Worm (Caenorhabditis elegans) whole organism, mixed stage, embryonic: ENCODE measurements around the gene scc-1.

Experiments used
- bed-3 ChIP-seq: fragments of 200-800 bp; sonication (Bioruptor generic); optimal IDR thresholded peaks from 3 replicates; lab custom pipeline; 2018; ENCODE audit warnings: mild to moderate bottlenecking, missing genetic modification characterization, moderate library complexity, missing compliant biosample characterization
- blmp-1 ChIP-seq: fragments of 150-350 bp; optimal IDR thresholded peaks from 2 replicates; lab custom pipeline; 2014; ENCODE audit warnings: missing biosample characterization, missing genetic modification characterization
- ceh-39 ChIP-seq: fragments of 150-350 bp; optimal IDR thresholded peaks from 2 replicates; lab custom pipeline; 2014; ENCODE audit warnings: missing biosample characterization, missing genetic modification characterization
- ceh-43 ChIP-seq: fragments of 200-800 bp; sonication (Bioruptor generic); optimal IDR thresholded peaks from 2 replicates; lab custom pipeline; 2018; ENCODE audit warnings: mild to moderate bottlenecking, missing genetic modification characterization, moderate library complexity, missing compliant biosample characterization
- ceh-83 ChIP-seq: fragments of 200-800 bp; sonication (Bioruptor generic); optimal IDR thresholded peaks from 2 replicates; lab custom pipeline; 2018; ENCODE audit warnings: mild to moderate bottlenecking, missing genetic modification characterization, missing compliant biosample characterization
- ces-1 ChIP-seq: fragments of 150-350 bp; optimal IDR thresholded peaks from 2 replicates; lab custom pipeline; 2014; ENCODE audit warnings: missing biosample characterization, missing genetic modification reagents, missing genetic modification characterization
- cnd-1 ChIP-seq: fragments of 200-800 bp; sonication (Bioruptor generic); optimal IDR thresholded peaks from 2 replicates; lab custom pipeline; 2018; ENCODE audit warnings: mild to moderate bottlenecking, missing genetic modification characterization, missing compliant biosample characterization
- drap-1 ChIP-seq: fragments of 200-800 bp; sonication (Bioruptor generic); optimal IDR thresholded peaks from 3 replicates; lab custom pipeline; 2018; ENCODE audit warnings: mild to moderate bottlenecking, missing genetic modification characterization, missing compliant biosample characterization
- elt-1 ChIP-seq: sonication (generic microtip); optimal IDR thresholded peaks from 2 replicates; lab custom pipeline; 2017; ENCODE audit warnings: missing genetic modification characterization, mild to moderate bottlenecking, missing compliant biosample characterization, antibody characterized with exemption, moderate library complexity, borderline replicate concordance; ENCODE audit not compliant: insufficient read depth
- elt-3 ChIP-seq: fragments of 150-350 bp; optimal IDR thresholded peaks from 2 replicates; lab custom pipeline; 2014; ENCODE audit warnings: missing biosample characterization, missing genetic modification characterization
- flh-1 ChIP-seq: fragments of 200-800 bp; sonication (Bioruptor generic); optimal IDR thresholded peaks from 2 replicates; lab custom pipeline; 2018; ENCODE audit warnings: mild to moderate bottlenecking, missing genetic modification characterization, moderate library complexity, missing compliant biosample characterization
- ham-2 ChIP-seq: fragments of 200-800 bp; sonication (Bioruptor generic); optimal IDR thresholded peaks from 2 replicates; lab custom pipeline; 2018; ENCODE audit warnings: mild to moderate bottlenecking, missing genetic modification characterization, missing compliant biosample characterization
- lin-13 ChIP-seq: fragments of 150-350 bp; optimal IDR thresholded peaks from 2 replicates; lab custom pipeline; 2014; ENCODE audit warnings: missing biosample characterization, missing genetic modification characterization
- lin-32 ChIP-seq: fragments of 200-800 bp; sonication (Bioruptor generic); optimal IDR thresholded peaks from 2 replicates; lab custom pipeline; 2018; ENCODE audit warnings: mild to moderate bottlenecking, missing genetic modification characterization, missing compliant biosample characterization
- mab-5 ChIP-seq: fragments of 150-350 bp; optimal IDR thresholded peaks from 2 replicates; lab custom pipeline; 2014; ENCODE audit warnings: missing biosample characterization, missing genetic modification characterization
- mls-2 ChIP-seq: sonication (generic microtip); optimal IDR thresholded peaks from 2 replicates; lab custom pipeline; 2016; ENCODE audit warnings: mild to moderate bottlenecking, missing genetic modification characterization, moderate library complexity, missing compliant biosample characterization
- nhr-12 ChIP-seq: fragments of 150-350 bp; optimal IDR thresholded peaks from 2 replicates; lab custom pipeline; 2014; ENCODE audit warnings: missing biosample characterization, missing genetic modification characterization
- nhr-237 ChIP-seq: fragments of 150-350 bp; optimal IDR thresholded peaks from 2 replicates; lab custom pipeline; 2014; ENCODE audit warnings: missing biosample characterization, missing genetic modification characterization
- nhr-76 ChIP-seq: sonication (generic microtip); optimal IDR thresholded peaks from 2 replicates; lab custom pipeline; 2017; ENCODE audit warnings: missing biosample characterization, missing genetic modification characterization
- pha-4 ChIP-seq: fragments of 150-350 bp; optimal IDR thresholded peaks from 2 replicates; lab custom pipeline; 2018; ENCODE audit warnings: missing biosample characterization, missing genetic modification reagents, missing genetic modification characterization
- tbx-8 ChIP-seq: fragments of 200-800 bp; sonication (Bioruptor generic); optimal IDR thresholded peaks from 2 replicates; lab custom pipeline; 2018; ENCODE audit warnings: mild to moderate bottlenecking, missing genetic modification characterization, moderate library complexity, missing compliant biosample characterization
- unc-120 ChIP-seq: sonication (generic microtip); optimal IDR thresholded peaks from 2 replicates; lab custom pipeline; 2017; ENCODE audit warnings: missing genetic modification characterization, missing compliant biosample characterization; ENCODE audit not compliant: poor library complexity, severe bottlenecking
- unc-39 ChIP-seq: fragments of 150-350 bp; optimal IDR thresholded peaks from 2 replicates; lab custom pipeline; 2014; ENCODE audit warnings: missing biosample characterization, missing genetic modification characterization
- unc-62 ChIP-seq: fragments of 150-350 bp; optimal IDR thresholded peaks from 2 replicates; lab custom pipeline; 2014; ENCODE audit warnings: missing biosample characterization, missing genetic modification reagents, missing genetic modification characterization
- zip-8 ChIP-seq: fragments of 150-350 bp; optimal IDR thresholded peaks from 2 replicates; lab custom pipeline; 2014; ENCODE audit warnings: missing biosample characterization, missing genetic modification characterization

The scc-1 gene

DNA sequence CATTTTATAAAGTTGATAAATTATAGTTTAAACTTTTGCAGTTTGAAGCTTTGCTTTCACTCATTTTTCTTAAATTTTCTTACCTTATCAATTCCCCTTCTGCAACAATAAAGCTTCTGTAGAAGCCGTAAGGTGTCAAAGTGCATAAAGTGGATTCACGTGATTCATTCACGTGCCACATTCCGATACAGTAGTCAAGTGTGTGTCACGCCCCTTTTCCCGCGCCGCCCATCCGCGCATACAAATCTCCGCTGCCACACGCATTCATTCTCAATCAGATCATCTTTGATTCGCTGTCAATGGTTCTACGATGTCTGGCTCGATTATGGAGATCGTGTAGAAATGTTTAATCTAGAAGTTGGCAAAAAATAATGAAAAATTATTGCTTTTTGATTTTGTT is 48.5 kb downstream of the scc-1 start:
- TF ChIP-seq unc-62 (no peak), elt-3 (tag; lab: Kevin White, UChicago) (no peak), mls-2 (tag; lab: Kevin White, UChicago) (no peak), bed-3 (GFP tag; lab: Kevin White, UChicago) (no peak), pha-4 (tag; lab: Kevin White, UChicago) (no peak), nhr-76 (tag; lab: Kevin White, UChicago) (no peak), lin-32 (no peak)

DNA sequence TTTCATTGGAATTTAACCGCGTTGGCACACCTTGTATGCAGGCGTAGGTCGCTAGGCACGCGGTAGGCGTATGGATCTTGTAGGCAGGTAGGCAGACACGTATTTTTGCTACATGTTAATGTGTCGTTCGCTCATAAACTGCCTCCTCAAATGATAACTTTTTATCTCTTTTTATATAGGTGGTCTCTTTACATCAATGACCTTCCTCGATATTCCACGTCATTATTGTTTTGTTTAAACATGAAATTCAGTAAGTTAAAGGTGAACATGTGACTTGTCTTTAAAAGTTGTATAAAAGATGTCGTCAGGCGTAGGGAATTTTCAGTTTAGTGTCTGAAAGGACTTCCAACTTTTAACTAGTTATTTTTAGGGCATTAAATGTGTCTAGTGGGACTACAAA is 49.2 kb downstream of the scc-1 start:
- TF ChIP-seq unc-120 (no peak), ham-2 (GFP tag; lab: Kevin White, UChicago) (no peak), ceh-43 (GFP tag; lab: Kevin White, UChicago) (no peak), elt-3 (tag; lab: Kevin White, UChicago) (no peak), unc-62 (no peak), ceh-39 (tag; lab: Kevin White, UChicago) (no peak), blmp-1 (tag; lab: Kevin White, UChicago) (no peak)

- TF ChIP-seq elt-3 (tag; lab: Kevin White, UChicago): no peak
- no peak for TF ChIP-seq cnd-1 (tag; lab: Kevin White, UChicago)
- no peak for TF ChIP-seq mab-5 (tag; lab: Kevin White, UChicago)
- no peak for TF ChIP-seq ceh-83 (GFP tag; lab: Kevin White, UChicago)
- TF ChIP-seq elt-1: no peak
- no peak for TF ChIP-seq ces-1
- no peak for TF ChIP-seq zip-8
- no peak for TF ChIP-seq ceh-39 (tag; lab: Kevin White, UChicago)
- TF ChIP-seq bed-3 (GFP tag; lab: Kevin White, UChicago): no peak
- no peak for TF ChIP-seq flh-1 (GFP tag; lab: Kevin White, UChicago)
- TF ChIP-seq mls-2 (tag; lab: Kevin White, UChicago): no peak
- no peak for TF ChIP-seq nhr-237 (tag; lab: Kevin White, UChicago)
- no peak for TF ChIP-seq lin-13
- no peak for TF ChIP-seq ceh-43 (GFP tag; lab: Kevin White, UChicago)
- TF ChIP-seq unc-39: no peak
- no peak for TF ChIP-seq drap-1 (GFP tag; lab: Kevin White, UChicago)
Measured at ce11 chrII:4748374-4748773, 49.9 kb downstream of the scc-1 start.

DNA sequence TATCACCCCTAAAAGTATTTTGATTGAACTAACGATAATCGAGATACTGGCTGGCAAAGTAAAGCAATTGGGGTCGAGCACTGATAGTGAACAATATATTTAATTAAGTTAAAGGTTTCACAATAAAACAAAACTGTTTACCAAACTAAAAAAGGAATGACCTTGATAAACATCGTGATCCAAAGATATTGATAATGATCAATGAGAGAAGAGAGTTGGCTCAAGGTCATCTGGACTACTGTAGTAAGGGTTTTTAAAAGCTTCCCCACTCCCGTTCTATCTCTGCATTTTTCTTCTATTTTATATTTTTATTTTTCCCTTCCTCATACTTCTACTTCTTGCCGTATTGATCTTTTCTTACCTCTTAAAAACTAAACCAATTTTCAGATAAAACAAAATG is 51.1 kb downstream of the scc-1 start, which contains the start of gene F41C3.2:
Gene F41C3.2 (plus strand): TSS at position 388 of the 400 bp plus-strand sequence.
- TF ChIP-seq nhr-12 (tag; lab: Kevin White, UChicago): no peak
- TF ChIP-seq tbx-8 (GFP tag; lab: Kevin White, UChicago): no peak
